Fruit fly (Drosophila melanogaster) whole organism, embryonic: Measurements from ENCODE around the gene Osi16.

Source experiments
- CG13296 ChIP-seq: fragments of 200-800 bp; sonication (Bioruptor generic); optimal IDR thresholded peaks from 3 replicates; lab custom pipeline; 2018; ENCODE audit warnings: missing biosample characterization, mild to moderate bottlenecking, missing genetic modification characterization
- CG14441 ChIP-seq: fragments of 200-800 bp; sonication (Bioruptor generic); IDR thresholded peaks from 2 replicates; pipeline ENCODE4 v1.3.6; 2022; ENCODE audit warnings: missing biosample characterization, missing genetic modification characterization
- CG8388 ChIP-seq: fragments of 200-800 bp; sonication (Bioruptor generic); optimal IDR thresholded peaks from 2 replicates; lab custom pipeline; 2019; ENCODE audit warnings: missing biosample characterization, mild to moderate bottlenecking, missing genetic modification characterization, moderate library complexity
- Rfx ChIP-seq: fragments of 200-800 bp; sonication (Bioruptor generic); IDR thresholded peaks from 2 replicates; pipeline ENCODE4 v1.3.6; 2022; ENCODE audit warnings: missing biosample characterization, missing genetic modification characterization
- cato ChIP-seq: fragments of 200-800 bp; sonication (Bioruptor generic); optimal IDR thresholded peaks from 2 replicates; lab custom pipeline; 2016; ENCODE audit warnings: missing biosample characterization, missing genetic modification characterization, borderline replicate concordance
- gem ChIP-seq: fragments of 200-800 bp; sonication (Bioruptor generic); optimal IDR thresholded peaks from 2 replicates; lab custom pipeline; 2019; ENCODE audit warnings: missing biosample characterization, mild to moderate bottlenecking, missing genetic modification characterization, moderate library complexity
- tio ChIP-seq: fragments of 200-800 bp; sonication (Bioruptor generic); optimal IDR thresholded peaks from 2 replicates; lab custom pipeline; 2017; ENCODE audit warnings: missing biosample characterization, missing genetic modification characterization, inconsistent platforms
- tll ChIP-seq, 2 experiments: fragments of 200-800 bp in 1 of 2; fragments of >200 bp in 1 of 2; sonication (Bioruptor generic) in 1 of 2; optimal IDR thresholded peaks; 2 replicates each; lab custom pipeline; 2017 to 2019; ENCODE audit warnings: missing biosample characterization in 2 of 2, missing genetic modification characterization in 2 of 2, mild to moderate bottlenecking in 1 of 2, moderate library complexity in 1 of 2

- no peak for TF ChIP-seq cato (GFP tag; lab: Kevin White, UChicago)
- no peak for TF ChIP-seq CG13296 (GFP tag; lab: Kevin White, UChicago)
- TF ChIP-seq gem (tag; lab: Kevin White, UChicago): no peak
- TF ChIP-seq tio (GFP tag; lab: Kevin White, UChicago): no peak
- no peak for TF ChIP-seq CG8388 (GFP tag; lab: Kevin White, UChicago)
- TF ChIP-seq Rfx (GFP tag; lab: Robert Waterston, UW): no peak
- no peak for TF ChIP-seq CG14441
- TF ChIP-seq tll (GFP tag; optimal IDR thresholded peaks at IDR 0.05; lab: Kevin White, UChicago): no peak
Observed at dm6 chr3R:6290289-6290688, 14.8 kb upstream of the Osi16 start.
